Worm (Caenorhabditis elegans) whole organism, mixed stage, embryonic: ENCODE results near the gene mdt-26.

Source experiments
- cnd-1 ChIP-seq: fragments of 200-800 bp; sonication (Bioruptor generic); optimal IDR thresholded peaks from 2 replicates; lab custom pipeline; 2018; ENCODE audit warnings: mild to moderate bottlenecking, missing genetic modification characterization, missing compliant biosample characterization
- elt-1 ChIP-seq: sonication (generic microtip); optimal IDR thresholded peaks from 2 replicates; lab custom pipeline; 2017; ENCODE audit warnings: missing genetic modification characterization, mild to moderate bottlenecking, missing compliant biosample characterization, antibody characterized with exemption, moderate library complexity, borderline replicate concordance; ENCODE audit not compliant: insufficient read depth
- lin-13 ChIP-seq: fragments of 150-350 bp; optimal IDR thresholded peaks from 2 replicates; lab custom pipeline; 2014; ENCODE audit warnings: missing biosample characterization, missing genetic modification characterization
- lsy-2 ChIP-seq: fragments of 150-350 bp; optimal IDR thresholded peaks from 2 replicates; lab custom pipeline; 2014; ENCODE audit warnings: missing biosample characterization, missing genetic modification characterization
- nhr-2 ChIP-seq: fragments of 150-350 bp; optimal IDR thresholded peaks from 2 replicates; lab custom pipeline; 2014; ENCODE audit warnings: missing biosample characterization, missing genetic modification characterization
- nhr-237 ChIP-seq: fragments of 150-350 bp; optimal IDR thresholded peaks from 2 replicates; lab custom pipeline; 2014; ENCODE audit warnings: missing biosample characterization, missing genetic modification characterization
- nhr-28 ChIP-seq: fragments of 150-350 bp; optimal IDR thresholded peaks from 2 replicates; lab custom pipeline; 2014; ENCODE audit warnings: missing biosample characterization, missing genetic modification characterization
- nhr-76 ChIP-seq: sonication (generic microtip); optimal IDR thresholded peaks from 2 replicates; lab custom pipeline; 2017; ENCODE audit warnings: missing biosample characterization, missing genetic modification characterization
- sptf-1 ChIP-seq: sonication (generic microtip); optimal IDR thresholded peaks from 2 replicates; lab custom pipeline; 2017; ENCODE audit warnings: mild to moderate bottlenecking, missing genetic modification characterization, moderate library complexity, missing compliant biosample characterization

DNA sequence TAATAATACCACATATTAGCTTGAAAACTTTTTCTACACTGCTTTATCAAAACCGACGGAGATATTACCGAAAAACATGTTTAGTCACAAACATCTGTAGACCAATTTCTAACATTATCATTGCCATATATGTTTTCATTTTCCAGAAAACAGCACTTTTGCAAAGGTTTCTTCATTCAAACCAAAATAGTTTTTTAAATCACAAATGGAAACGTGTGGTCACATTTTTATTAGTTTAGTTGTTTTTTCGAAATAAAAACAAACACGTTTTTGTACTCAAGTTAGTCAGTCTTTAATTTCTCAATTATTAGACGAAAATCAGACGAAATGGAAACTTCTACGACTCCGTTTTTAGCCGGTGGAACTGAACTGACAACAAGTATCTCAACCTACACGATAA lies 22.9 kb upstream of the mdt-26 start, which contains the start of gene F59E12.3:
- TF ChIP-seq nhr-28 (no peak), cnd-1 (tag; lab: Kevin White, UChicago) (no peak), elt-1 (tag; lab: Kevin White, UChicago) (no peak), lin-13 (tag; lab: Kevin White, UChicago) (no peak), nhr-2 (no peak), nhr-237 (no peak), sptf-1 (tag; lab: Kevin White, UChicago) (no peak), lsy-2 (tag; lab: Kevin White, UChicago) (no peak), nhr-76 (tag; lab: Kevin White, UChicago) (no peak)
